Worm (Caenorhabditis elegans) whole organism, mixed stage, embryonic: Measurements from ENCODE around the gene F59A1.12.

Source experiments
- M03D4.4 ChIP-seq: sonication (generic microtip); optimal IDR thresholded peaks from 2 replicates; lab custom pipeline; 2017; ENCODE audit warnings: mild to moderate bottlenecking, missing genetic modification characterization, missing compliant biosample characterization
- bed-3 ChIP-seq: fragments of 200-800 bp; sonication (Bioruptor generic); optimal IDR thresholded peaks from 3 replicates; lab custom pipeline; 2018; ENCODE audit warnings: mild to moderate bottlenecking, missing genetic modification characterization, moderate library complexity, missing compliant biosample characterization
- blmp-1 ChIP-seq: fragments of 150-350 bp; optimal IDR thresholded peaks from 2 replicates; lab custom pipeline; 2014; ENCODE audit warnings: missing biosample characterization, missing genetic modification characterization
- ceh-39 ChIP-seq: fragments of 150-350 bp; optimal IDR thresholded peaks from 2 replicates; lab custom pipeline; 2014; ENCODE audit warnings: missing biosample characterization, missing genetic modification characterization
- ceh-43 ChIP-seq: fragments of 200-800 bp; sonication (Bioruptor generic); optimal IDR thresholded peaks from 2 replicates; lab custom pipeline; 2018; ENCODE audit warnings: mild to moderate bottlenecking, missing genetic modification characterization, moderate library complexity, missing compliant biosample characterization
- ceh-83 ChIP-seq: fragments of 200-800 bp; sonication (Bioruptor generic); optimal IDR thresholded peaks from 2 replicates; lab custom pipeline; 2018; ENCODE audit warnings: mild to moderate bottlenecking, missing genetic modification characterization, missing compliant biosample characterization
- ces-1 ChIP-seq: fragments of 150-350 bp; optimal IDR thresholded peaks from 2 replicates; lab custom pipeline; 2014; ENCODE audit warnings: missing biosample characterization, missing genetic modification reagents, missing genetic modification characterization
- cnd-1 ChIP-seq: fragments of 200-800 bp; sonication (Bioruptor generic); optimal IDR thresholded peaks from 2 replicates; lab custom pipeline; 2018; ENCODE audit warnings: mild to moderate bottlenecking, missing genetic modification characterization, missing compliant biosample characterization
- elt-1 ChIP-seq: sonication (generic microtip); optimal IDR thresholded peaks from 2 replicates; lab custom pipeline; 2017; ENCODE audit warnings: missing genetic modification characterization, mild to moderate bottlenecking, missing compliant biosample characterization, antibody characterized with exemption, moderate library complexity, borderline replicate concordance; ENCODE audit not compliant: insufficient read depth
- elt-3 ChIP-seq: fragments of 150-350 bp; optimal IDR thresholded peaks from 2 replicates; lab custom pipeline; 2014; ENCODE audit warnings: missing biosample characterization, missing genetic modification characterization
- ham-2 ChIP-seq: fragments of 200-800 bp; sonication (Bioruptor generic); optimal IDR thresholded peaks from 2 replicates; lab custom pipeline; 2018; ENCODE audit warnings: mild to moderate bottlenecking, missing genetic modification characterization, missing compliant biosample characterization
- hlh-1 ChIP-seq: fragments of 150-350 bp; optimal IDR thresholded peaks from 2 replicates; lab custom pipeline; 2014; ENCODE audit warnings: missing biosample characterization, missing genetic modification reagents, missing genetic modification characterization
- lin-13 ChIP-seq: fragments of 150-350 bp; optimal IDR thresholded peaks from 2 replicates; lab custom pipeline; 2014; ENCODE audit warnings: missing biosample characterization, missing genetic modification characterization
- lin-32 ChIP-seq: fragments of 200-800 bp; sonication (Bioruptor generic); optimal IDR thresholded peaks from 2 replicates; lab custom pipeline; 2018; ENCODE audit warnings: mild to moderate bottlenecking, missing genetic modification characterization, missing compliant biosample characterization
- lsy-2 ChIP-seq: fragments of 150-350 bp; optimal IDR thresholded peaks from 2 replicates; lab custom pipeline; 2014; ENCODE audit warnings: missing biosample characterization, missing genetic modification characterization
- mab-5 ChIP-seq: fragments of 150-350 bp; optimal IDR thresholded peaks from 2 replicates; lab custom pipeline; 2014; ENCODE audit warnings: missing biosample characterization, missing genetic modification characterization
- mep-1 ChIP-seq: fragments of 150-350 bp; optimal IDR thresholded peaks from 2 replicates; lab custom pipeline; 2017; ENCODE audit warnings: missing biosample characterization, missing genetic modification reagents, missing genetic modification characterization, inconsistent platforms
- mls-2 ChIP-seq: sonication (generic microtip); optimal IDR thresholded peaks from 2 replicates; lab custom pipeline; 2016; ENCODE audit warnings: mild to moderate bottlenecking, missing genetic modification characterization, moderate library complexity, missing compliant biosample characterization
- nhr-12 ChIP-seq: fragments of 150-350 bp; optimal IDR thresholded peaks from 2 replicates; lab custom pipeline; 2014; ENCODE audit warnings: missing biosample characterization, missing genetic modification characterization
- nhr-2 ChIP-seq: fragments of 150-350 bp; optimal IDR thresholded peaks from 2 replicates; lab custom pipeline; 2014; ENCODE audit warnings: missing biosample characterization, missing genetic modification characterization
- nhr-237 ChIP-seq: fragments of 150-350 bp; optimal IDR thresholded peaks from 2 replicates; lab custom pipeline; 2014; ENCODE audit warnings: missing biosample characterization, missing genetic modification characterization
- nhr-28 ChIP-seq: fragments of 150-350 bp; optimal IDR thresholded peaks from 2 replicates; lab custom pipeline; 2014; ENCODE audit warnings: missing biosample characterization, missing genetic modification characterization
- nhr-76 ChIP-seq: sonication (generic microtip); optimal IDR thresholded peaks from 2 replicates; lab custom pipeline; 2017; ENCODE audit warnings: missing biosample characterization, missing genetic modification characterization
- pha-4 ChIP-seq: fragments of 150-350 bp; optimal IDR thresholded peaks from 2 replicates; lab custom pipeline; 2018; ENCODE audit warnings: missing biosample characterization, missing genetic modification reagents, missing genetic modification characterization
- sem-2 ChIP-seq: fragments of 200-800 bp; sonication (Bioruptor generic); optimal IDR thresholded peaks from 2 replicates; lab custom pipeline; 2018; ENCODE audit warnings: mild to moderate bottlenecking, missing genetic modification characterization, missing compliant biosample characterization
- snpc-4 ChIP-seq: fragments of 150-350 bp; optimal IDR thresholded peaks from 2 replicates; lab custom pipeline; 2014; ENCODE audit warnings: missing biosample characterization, missing genetic modification characterization
- unc-120 ChIP-seq: sonication (generic microtip); optimal IDR thresholded peaks from 2 replicates; lab custom pipeline; 2017; ENCODE audit warnings: missing genetic modification characterization, missing compliant biosample characterization; ENCODE audit not compliant: poor library complexity, severe bottlenecking
- unc-39 ChIP-seq: fragments of 150-350 bp; optimal IDR thresholded peaks from 2 replicates; lab custom pipeline; 2014; ENCODE audit warnings: missing biosample characterization, missing genetic modification characterization
- unc-62 ChIP-seq: fragments of 150-350 bp; optimal IDR thresholded peaks from 2 replicates; lab custom pipeline; 2014; ENCODE audit warnings: missing biosample characterization, missing genetic modification reagents, missing genetic modification characterization
- zip-8 ChIP-seq: fragments of 150-350 bp; optimal IDR thresholded peaks from 2 replicates; lab custom pipeline; 2014; ENCODE audit warnings: missing biosample characterization, missing genetic modification characterization
- ztf-11 ChIP-seq: fragments of 150-350 bp; optimal IDR thresholded peaks from 2 replicates; lab custom pipeline; 2014; ENCODE audit warnings: missing biosample characterization, missing genetic modification characterization

F59A1.12 gene

DNA sequence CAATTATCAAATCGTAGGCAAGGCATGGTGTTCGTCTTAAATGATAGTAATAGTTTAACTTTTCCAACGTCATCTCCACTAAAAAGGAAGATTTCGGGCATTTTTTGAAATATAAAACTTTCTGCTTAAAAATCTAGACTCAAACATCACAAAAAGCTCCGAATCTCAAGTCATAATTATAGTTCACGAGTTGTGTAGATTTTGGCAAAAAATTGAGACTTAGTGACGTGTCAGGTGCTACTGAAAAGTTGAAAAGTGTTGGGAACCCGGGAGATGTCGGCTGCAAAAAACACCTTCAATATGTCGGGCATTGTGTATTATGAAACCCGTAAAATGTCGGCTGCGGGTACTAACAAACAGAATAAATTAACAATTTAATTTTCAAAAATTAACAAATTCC, 28.2 kb upstream of the F59A1.12 start, which contains the start of gene Y26G10.1:
Gene Y26G10.1 (minus strand): TSS at position 101 of the 400 bp plus-strand sequence.
- TF ChIP-seq ceh-83 (GFP tag; lab: Kevin White, UChicago) (no peak), ham-2 (GFP tag; lab: Kevin White, UChicago) (no peak), bed-3 (GFP tag; lab: Kevin White, UChicago) (no peak), unc-62 (GFP tag; lab: Kevin White, UChicago) (no peak), ces-1 (GFP tag; lab: Kevin White, UChicago) (no peak), nhr-12 (tag; lab: Kevin White, UChicago) (no peak), elt-3 (tag; lab: Kevin White, UChicago) (no peak), lin-32 (no peak), unc-39 (no peak), zip-8 (tag; lab: Kevin White, UChicago) (no peak), nhr-76 (no peak), blmp-1 (no peak), ceh-39 (tag; lab: Kevin White, UChicago) (no peak), M03D4.4 (no peak), mep-1 (tag; lab: Kevin White, UChicago) (no peak), mls-2 (tag; lab: Kevin White, UChicago) (no peak), elt-1 (no peak), unc-120 (tag; lab: Kevin White, UChicago) (no peak)

DNA sequence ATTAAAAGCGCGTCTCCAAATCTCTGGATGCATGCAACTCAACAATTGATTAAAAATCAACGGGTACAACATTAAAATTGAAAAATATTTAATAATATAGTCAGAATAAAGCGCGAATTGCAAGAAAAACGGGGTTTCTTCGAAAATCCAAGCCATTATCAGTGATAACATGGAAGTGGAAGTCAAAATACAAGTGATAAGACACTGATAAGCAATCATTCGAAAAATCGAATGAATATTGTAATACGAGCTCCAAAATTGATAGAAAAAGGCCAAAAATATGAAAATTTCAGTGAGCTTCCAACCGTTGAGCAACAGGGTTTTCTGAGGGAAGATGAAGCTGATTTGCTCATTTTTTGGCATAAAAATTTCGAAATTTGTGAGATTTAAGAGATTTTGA, 26.7 kb upstream of the F59A1.12 start:
- TF ChIP-seq elt-3 (tag; lab: Kevin White, UChicago) (no peak), ceh-39 (tag; lab: Kevin White, UChicago) (no peak), unc-120 (tag; lab: Kevin White, UChicago) (no peak), sem-2 (GFP tag; lab: Kevin White, UChicago) (no peak), ham-2 (GFP tag; lab: Kevin White, UChicago) (no peak), nhr-237 (tag; lab: Kevin White, UChicago) (no peak), zip-8 (tag; lab: Kevin White, UChicago) (no peak), blmp-1 (no peak), nhr-2 (tag; lab: Kevin White, UChicago) (no peak), mep-1 (tag; lab: Kevin White, UChicago) (no peak), mab-5 (tag; lab: Kevin White, UChicago) (no peak), unc-62 (GFP tag; lab: Kevin White, UChicago) (no peak)
- TF ChIP-seq, all 35 proteins: peak for 0

DNA sequence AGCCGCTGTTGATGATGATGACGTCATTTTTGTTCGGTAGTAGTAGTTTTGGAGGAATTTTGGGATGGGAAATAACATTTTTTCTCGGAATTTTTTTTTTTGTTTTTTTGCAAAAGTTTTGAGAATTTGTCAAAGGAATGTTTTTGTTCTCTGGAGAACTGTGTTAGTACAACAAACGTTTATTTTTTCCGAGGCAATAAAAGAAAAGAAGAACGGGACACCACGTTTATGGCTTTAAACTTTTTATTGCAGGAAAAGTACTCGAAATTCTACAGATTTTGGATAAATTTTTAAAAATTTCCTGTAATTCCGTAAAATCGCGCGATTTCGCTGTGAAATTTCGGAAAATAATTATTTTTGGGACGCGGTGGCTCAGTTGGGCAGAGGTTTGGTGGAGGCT, 23.3 kb upstream of the F59A1.12 start, which contains the start of gene F59A1.13:
Gene F59A1.13 (minus strand): TSS at position 101 of the 400 bp plus-strand sequence.
- no peak for TF ChIP-seq ham-2 (GFP tag; lab: Kevin White, UChicago)
- TF ChIP-seq mab-5 (tag; lab: Kevin White, UChicago) = no peak
- peak; percentile 24 for TF ChIP-seq zip-8 (tag; lab: Kevin White, UChicago)
- TF ChIP-seq, all 35 proteins: peak for 1

DNA sequence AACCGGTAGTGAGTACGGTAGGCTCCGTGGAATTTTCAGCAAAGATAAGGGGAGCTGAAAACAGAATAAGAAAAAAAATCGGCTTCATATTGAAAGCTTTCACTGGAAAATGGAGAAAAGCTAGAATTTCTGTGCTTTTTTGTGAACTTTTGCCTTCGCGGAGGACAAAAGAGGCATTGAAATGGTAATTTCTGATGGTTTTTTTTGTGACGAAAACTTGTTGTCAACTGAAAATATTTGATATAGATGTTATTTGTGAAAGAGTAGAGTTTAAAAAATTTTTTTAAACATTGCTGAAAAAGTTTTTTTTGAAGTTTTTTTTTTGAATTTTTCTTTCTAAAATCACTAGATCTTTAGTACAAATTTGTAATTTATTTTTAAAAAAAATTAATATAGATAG, 19.3 kb upstream of the F59A1.12 start, which contains the start of gene F59A1.18:
Gene F59A1.18 (minus strand): TSS at position 101 of the 400 bp plus-strand sequence.
- TF ChIP-seq sem-2 (GFP tag; lab: Kevin White, UChicago) (no peak), ceh-43 (GFP tag; lab: Kevin White, UChicago) (no peak), hlh-1 (no peak), lsy-2 (tag; lab: Kevin White, UChicago) (no peak), mab-5 (tag; lab: Kevin White, UChicago) (no peak), unc-62 (GFP tag; lab: Kevin White, UChicago) (no peak), lin-13 (tag; lab: Kevin White, UChicago) (no peak), elt-1 (no peak), nhr-28 (tag; lab: Kevin White, UChicago) (no peak), pha-4 (tag; lab: Kevin White, UChicago) (no peak), ceh-83 (GFP tag; lab: Kevin White, UChicago) (no peak), ham-2 (GFP tag; lab: Kevin White, UChicago) (no peak), nhr-2 (tag; lab: Kevin White, UChicago) (no peak), snpc-4 (tag; lab: Kevin White, UChicago) (no peak), zip-8 (tag; lab: Kevin White, UChicago) (no peak), bed-3 (GFP tag; lab: Kevin White, UChicago) (no peak), ces-1 (GFP tag; lab: Kevin White, UChicago) (no peak), unc-39 (no peak)

DNA sequence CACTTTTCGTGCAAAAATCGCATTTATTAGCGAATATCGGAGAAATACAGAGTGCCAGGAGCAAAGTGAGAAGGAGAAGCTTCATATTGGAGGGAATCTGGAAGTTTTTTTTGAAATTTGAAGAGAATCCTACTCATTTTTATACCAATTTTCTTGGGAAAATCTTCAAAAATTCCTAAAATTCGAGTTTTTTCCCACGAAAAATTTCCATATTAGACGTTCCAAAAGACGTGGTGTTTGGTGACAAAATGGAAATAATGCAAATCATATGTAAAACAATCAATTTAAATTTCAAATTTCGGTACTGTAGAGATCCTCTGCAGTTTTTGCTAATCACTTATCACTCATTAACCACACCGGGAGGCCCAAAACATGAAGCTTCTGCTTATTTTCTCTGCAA, 17.3 kb upstream of the F59A1.12 start, which contains the start of the genes F59A1.16 and F59A1.6:
Gene F59A1.16 (minus strand): TSS at position 101 of the 400 bp plus-strand sequence.
Gene F59A1.6 (plus strand): TSS at position 285 of the 400 bp plus-strand sequence.
- TF ChIP-seq nhr-237 (tag; lab: Kevin White, UChicago) = no peak
- no peak for TF ChIP-seq nhr-2 (tag; lab: Kevin White, UChicago)
- no peak for TF ChIP-seq snpc-4 (tag; lab: Kevin White, UChicago)
- TF ChIP-seq unc-62 (GFP tag; lab: Kevin White, UChicago) = no peak
- TF ChIP-seq ztf-11 = no peak
- TF ChIP-seq elt-3 (tag; lab: Kevin White, UChicago) = no peak
- no peak for TF ChIP-seq ham-2 (GFP tag; lab: Kevin White, UChicago)
- TF ChIP-seq M03D4.4 = no peak
- TF ChIP-seq ces-1 (GFP tag; lab: Kevin White, UChicago) = no peak
- TF ChIP-seq ceh-39 (tag; lab: Kevin White, UChicago) = no peak
- no peak for TF ChIP-seq lin-13 (tag; lab: Kevin White, UChicago)
- TF ChIP-seq cnd-1 (tag; lab: Kevin White, UChicago) = no peak
- TF ChIP-seq mab-5 (tag; lab: Kevin White, UChicago) = no peak
- no peak for TF ChIP-seq lin-32
- TF ChIP-seq nhr-76 = no peak
- no peak for TF ChIP-seq blmp-1
- no peak for TF ChIP-seq bed-3 (GFP tag; lab: Kevin White, UChicago)
- TF ChIP-seq nhr-28 (tag; lab: Kevin White, UChicago) = no peak
